Worm (Caenorhabditis elegans) whole organism, L1 larva: ENCODE data around the gene F37H8.5.

Experiments
- C04F5.9 ChIP-seq: sonication (generic microtip); optimal IDR thresholded peaks from 2 replicates; lab custom pipeline; 2016; ENCODE audit warnings: missing genetic modification characterization, missing compliant biosample characterization
- alr-1 ChIP-seq: fragments of 200-800 bp; sonication (Bioruptor generic); optimal IDR thresholded peaks from 2 replicates; lab custom pipeline; 2018; ENCODE audit warnings: borderline replicate concordance, mild to moderate bottlenecking, missing genetic modification characterization, missing compliant biosample characterization
- aly-2 ChIP-seq: fragments of 150-350 bp; optimal IDR thresholded peaks from 2 replicates; lab custom pipeline; 2014; ENCODE audit warnings: missing biosample characterization, missing genetic modification characterization
- blmp-1 ChIP-seq: fragments of 150-350 bp; optimal IDR thresholded peaks from 2 replicates; lab custom pipeline; 2014; ENCODE audit warnings: missing biosample characterization, missing genetic modification characterization
- ceh-63 ChIP-seq: fragments of 200-800 bp; sonication (Bioruptor generic); optimal IDR thresholded peaks from 2 replicates; lab custom pipeline; 2018; ENCODE audit warnings: mild to moderate bottlenecking, missing genetic modification characterization, missing compliant biosample characterization
- ceh-88 ChIP-seq: fragments of 200-800 bp; sonication (Bioruptor generic); IDR thresholded peaks from 2 replicates; pipeline ENCODE4 v1.3.6; 2022; ENCODE audit warnings: missing genetic modification characterization, missing compliant biosample characterization
- ceh-90 ChIP-seq: sonication (generic microtip); optimal IDR thresholded peaks from 2 replicates; lab custom pipeline; 2016; ENCODE audit warnings: missing genetic modification characterization, missing compliant biosample characterization
- efl-1 ChIP-seq, 4 experiments: fragments of 150-350 bp; optimal IDR thresholded peaks in 3 of 4; peaks in 1 of 4; 1 replicate in 1 of 4; 2 replicates in 3 of 4; lab custom pipeline; 2014; ENCODE audit warnings: missing biosample characterization in 2 of 4, missing genetic modification characterization in 2 of 4, missing genetic modification reagents in 2 of 4
- egl-13 ChIP-seq: sonication (generic microtip); optimal IDR thresholded peaks from 2 replicates; lab custom pipeline; 2016; ENCODE audit warnings: missing genotype, missing genetic modification reagents, missing genetic modification characterization, missing compliant biosample characterization
- elt-2 ChIP-seq: sonication (generic microtip); optimal IDR thresholded peaks from 2 replicates; lab custom pipeline; 2016; ENCODE audit warnings: missing genetic modification characterization, mild to moderate bottlenecking, inconsistent platforms, missing compliant biosample characterization, missing genetic modification reagents
- elt-3 ChIP-seq, 6 experiments: fragments of 150-350 bp in 1 of 6; sonication (generic microtip); optimal IDR thresholded peaks; 2 replicates each; lab custom pipeline; 2017 to 2018; ENCODE audit warnings: missing biosample characterization in 6 of 6, missing genetic modification characterization in 6 of 6, inconsistent platforms in 1 of 6
- fkh-8 ChIP-seq: sonication (generic microtip); optimal IDR thresholded peaks from 2 replicates; lab custom pipeline; 2016; ENCODE audit warnings: mild to moderate bottlenecking, missing genetic modification characterization, missing compliant biosample characterization
- fos-1 ChIP-seq: fragments of 150-350 bp; optimal IDR thresholded peaks from 2 replicates; lab custom pipeline; 2014; ENCODE audit warnings: missing biosample characterization, missing genetic modification characterization
- grh-1 ChIP-seq: fragments of 200-800 bp; sonication (Bioruptor generic); IDR thresholded peaks from 2 replicates; pipeline ENCODE4 v1.3.6; 2022; ENCODE audit warnings: missing genetic modification reagents, missing genetic modification characterization, missing compliant biosample characterization
- hlh-17 ChIP-seq: fragments of 200-800 bp; sonication (Bioruptor generic); optimal IDR thresholded peaks from 2 replicates; lab custom pipeline; 2018; ENCODE audit warnings: missing genetic modification characterization, mild to moderate bottlenecking, missing compliant biosample characterization, moderate library complexity, borderline replicate concordance
- hlh-4 ChIP-seq: sonication (generic microtip); optimal IDR thresholded peaks from 2 replicates; lab custom pipeline; 2016; ENCODE audit warnings: mild to moderate bottlenecking, missing genetic modification characterization, missing compliant biosample characterization
- hpl-2 ChIP-seq: fragments of 150-350 bp; optimal IDR thresholded peaks from 2 replicates; lab custom pipeline; 2014; ENCODE audit warnings: missing biosample characterization, missing genetic modification reagents, missing genetic modification characterization
- lin-14 ChIP-seq: fragments of 200-800 bp; sonication (Bioruptor generic); optimal IDR thresholded peaks from 2 replicates; lab custom pipeline; 2018; ENCODE audit warnings: mild to moderate bottlenecking, missing genetic modification characterization, moderate library complexity, missing compliant biosample characterization
- lin-39 ChIP-seq: fragments of 150-350 bp; optimal IDR thresholded peaks from 2 replicates; lab custom pipeline; 2014; ENCODE audit warnings: missing biosample characterization, missing genetic modification reagents, missing genetic modification characterization
- mab-9 ChIP-seq: fragments of 200-800 bp; sonication (Bioruptor generic); IDR thresholded peaks from 2 replicates; pipeline ENCODE4 v1.3.6; 2022; ENCODE audit warnings: missing genetic modification reagents, missing genetic modification characterization, missing compliant biosample characterization
- mef-2 ChIP-seq: fragments of 150-350 bp; optimal IDR thresholded peaks from 2 replicates; lab custom pipeline; 2014; ENCODE audit warnings: missing biosample characterization, missing genetic modification characterization
- nhr-11 ChIP-seq: fragments of 150-350 bp; optimal IDR thresholded peaks from 2 replicates; lab custom pipeline; 2014; ENCODE audit warnings: missing biosample characterization, missing genetic modification characterization
- nhr-12 ChIP-seq: sonication (generic microtip); optimal IDR thresholded peaks from 2 replicates; lab custom pipeline; 2017; ENCODE audit warnings: missing biosample characterization, missing genetic modification characterization
- nhr-20 ChIP-seq: sonication (generic microtip); optimal IDR thresholded peaks from 2 replicates; lab custom pipeline; 2016; ENCODE audit warnings: mild to moderate bottlenecking, missing genetic modification characterization, missing compliant biosample characterization
- nhr-237 ChIP-seq: fragments of 150-350 bp; optimal IDR thresholded peaks from 2 replicates; lab custom pipeline; 2014; ENCODE audit warnings: missing biosample characterization, missing genetic modification characterization
- nhr-76 ChIP-seq: sonication (generic microtip); optimal IDR thresholded peaks from 2 replicates; lab custom pipeline; 2017; ENCODE audit warnings: missing biosample characterization, missing genetic modification characterization
- nhr-85 ChIP-seq: sonication (generic microtip); peaks from one replicate; lab custom pipeline; 2016; ENCODE audit warnings: missing genetic modification characterization, inconsistent platforms, missing compliant biosample characterization
- nhr-90 ChIP-seq: sonication (generic microtip); optimal IDR thresholded peaks from 2 replicates; lab custom pipeline; 2016; ENCODE audit warnings: mild to moderate bottlenecking, missing genetic modification characterization, missing compliant biosample characterization; ENCODE audit not compliant: poor library complexity
- pag-3 ChIP-seq: sonication (generic microtip); optimal IDR thresholded peaks from 2 replicates; lab custom pipeline; 2017; ENCODE audit warnings: missing genetic modification characterization, mild to moderate bottlenecking, missing compliant biosample characterization, antibody characterized with exemption, borderline replicate concordance; ENCODE audit not compliant: insufficient read depth
- rnt-1 ChIP-seq: sonication (generic microtip); optimal IDR thresholded peaks from 2 replicates; lab custom pipeline; 2016; ENCODE audit warnings: mild to moderate bottlenecking, missing genetic modification characterization, moderate library complexity, missing compliant biosample characterization
- skn-1 ChIP-seq: fragments of 150-350 bp; optimal IDR thresholded peaks from 2 replicates; lab custom pipeline; 2014; ENCODE audit warnings: missing biosample characterization, missing genetic modification characterization
- snpc-4 ChIP-seq: fragments of 150-350 bp; optimal IDR thresholded peaks from 2 replicates; lab custom pipeline; 2014; ENCODE audit warnings: missing biosample characterization, missing genetic modification characterization
- sox-4 ChIP-seq: sonication (generic microtip); optimal IDR thresholded peaks from 2 replicates; lab custom pipeline; 2016; ENCODE audit warnings: missing genetic modification characterization, missing compliant biosample characterization
- sptf-1 ChIP-seq: fragments of 150-350 bp; optimal IDR thresholded peaks from 2 replicates; lab custom pipeline; 2014; ENCODE audit warnings: missing biosample characterization, missing genetic modification characterization
- sup-37 ChIP-seq: fragments of 200-800 bp; sonication (Bioruptor generic); optimal IDR thresholded peaks from 2 replicates; lab custom pipeline; 2018; ENCODE audit warnings: mild to moderate bottlenecking, missing genetic modification characterization, missing compliant biosample characterization
- swsn-7 ChIP-seq: sonication (generic microtip); optimal IDR thresholded peaks from 2 replicates; lab custom pipeline; 2016; ENCODE audit warnings: missing genetic modification characterization, missing compliant biosample characterization
- tlp-1 ChIP-seq: fragments of 150-350 bp; optimal IDR thresholded peaks from 2 replicates; lab custom pipeline; 2014; ENCODE audit warnings: missing biosample characterization, missing genetic modification characterization
- unc-98 ChIP-seq: fragments of 200-800 bp; sonication (Bioruptor generic); IDR thresholded peaks from 2 replicates; pipeline ENCODE4 v1.3.6; 2022; ENCODE audit warnings: missing genetic modification characterization, missing compliant biosample characterization
- vab-15 ChIP-seq: sonication (generic microtip); optimal IDR thresholded peaks from 2 replicates; lab custom pipeline; 2017; ENCODE audit warnings: missing genotype, mild to moderate bottlenecking, missing genetic modification characterization, missing compliant biosample characterization
- zag-1 ChIP-seq: fragments of 150-350 bp; optimal IDR thresholded peaks from 2 replicates; lab custom pipeline; 2014; ENCODE audit warnings: missing biosample characterization, missing genetic modification characterization

F37H8.5 gene

ce11 chrII:11192488-11192887 lies 4.5 kb downstream of the F37H8.5 start:
- TF ChIP-seq nhr-90 (tag; lab: Kevin White, UChicago), result no peak
- TF ChIP-seq alr-1 (tag; lab: Kevin White, UChicago), result no peak
- TF ChIP-seq lin-14 (GFP tag; lab: Kevin White, UChicago), result peak; percentile 14
- TF ChIP-seq nhr-85 (tag; lab: Kevin White, UChicago), result peak; percentile 71
- no peak for TF ChIP-seq unc-98 (GFP tag; lab: Robert Waterston, UW)
- TF ChIP-seq nhr-76, result no peak
- TF ChIP-seq aly-2 (tag; lab: Kevin White, UChicago), result no peak
- TF ChIP-seq elt-2 (tag; lab: Kevin White, UChicago), result no peak
- TF ChIP-seq efl-1 (optimal IDR thresholded peaks at IDR 0.05; lab: Kevin White, UChicago), result no peak
- TF ChIP-seq efl-1 (GFP tag; optimal IDR thresholded peaks at IDR 0.05 in 1 of 2; lab: Kevin White, UChicago), result peak in 1 of 2 experiments; percentile 58
- no peak for TF ChIP-seq vab-15
- TF ChIP-seq sup-37 (GFP tag; lab: Kevin White, UChicago), result no peak
- TF ChIP-seq nhr-11 (tag; lab: Kevin White, UChicago), result no peak
- no peak for TF ChIP-seq hpl-2 (GFP tag; lab: Kevin White, UChicago)

- TF ChIP-seq elt-3 (tag; optimal IDR thresholded peaks at IDR 0.05; lab: Kevin White, UChicago) (peak in 1 of 6 experiments; percentile 59), snpc-4 (tag; lab: Kevin White, UChicago) (no peak), blmp-1 (tag; lab: Kevin White, UChicago) (peak; percentile 74), efl-1 (optimal IDR thresholded peaks at IDR 0.05; lab: Kevin White, UChicago) (no peak), efl-1 (GFP tag; optimal IDR thresholded peaks at IDR 0.05 in 1 of 2; lab: Kevin White, UChicago) (peak in 1 of 2 experiments; percentile 77), vab-15 (no peak)
Measured at ce11 chrII:11193523-11193922, 5.5 kb downstream of the F37H8.5 start.

ce11 chrII:11200234-11200755 lies 12.3 kb downstream of the F37H8.5 start:
- no peak for TF ChIP-seq zag-1 (tag; lab: Kevin White, UChicago)
- peak; percentile 11 for TF ChIP-seq pag-3 (tag; lab: Kevin White, UChicago)
- peak; percentile 61 for TF ChIP-seq blmp-1 (tag; lab: Kevin White, UChicago)
- TF ChIP-seq lin-14 (GFP tag; lab: Kevin White, UChicago), result peak; percentile 20
- TF ChIP-seq sptf-1 (tag; lab: Kevin White, UChicago), result no peak
- TF ChIP-seq, all 84 proteins: peak for 3

- TF ChIP-seq nhr-85 (tag; lab: Kevin White, UChicago), result peak; percentile 68
- TF ChIP-seq lin-14 (GFP tag; lab: Kevin White, UChicago), result peak; percentile 8
- no peak for TF ChIP-seq nhr-20 (tag; lab: Kevin White, UChicago)
- no peak for TF ChIP-seq ceh-90
- TF ChIP-seq fkh-8, result no peak
- TF ChIP-seq C04F5.9 (tag; lab: Kevin White, UChicago), result no peak
- TF ChIP-seq grh-1, result peak; percentile 56
- TF ChIP-seq efl-1 (optimal IDR thresholded peaks at IDR 0.05; lab: Kevin White, UChicago), result no peak
- no peak for TF ChIP-seq efl-1 (GFP tag; optimal IDR thresholded peaks at IDR 0.05 in 1 of 2; lab: Kevin White, UChicago)
- TF ChIP-seq rnt-1 (tag; lab: Kevin White, UChicago), result no peak
- TF ChIP-seq sptf-1 (tag; lab: Kevin White, UChicago), result no peak
- peak; percentile 48 for TF ChIP-seq blmp-1 (tag; lab: Kevin White, UChicago)
- no peak for TF ChIP-seq nhr-90 (tag; lab: Kevin White, UChicago)
Measured at ce11 chrII:11202581-11203271, 14.7 kb downstream of the F37H8.5 start, which contains the start of gene srap-1. Gene srap-1 (plus strand): TSS chrII:11203221.

- TF ChIP-seq egl-13 (tag; lab: Kevin White, UChicago) (no peak), tlp-1 (tag; lab: Kevin White, UChicago) (no peak), sox-4 (tag; lab: Kevin White, UChicago) (no peak), ceh-88 (GFP tag; lab: Robert Waterston, UW) (no peak), mef-2 (tag; lab: Kevin White, UChicago) (no peak), lin-39 (tag; lab: Kevin White, UChicago) (no peak), nhr-237 (tag; lab: Kevin White, UChicago) (no peak), skn-1 (tag; lab: Kevin White, UChicago) (no peak), hlh-17 (GFP tag; lab: Kevin White, UChicago) (no peak), nhr-12 (no peak), mab-9 (GFP tag; lab: Robert Waterston, UW) (no peak), efl-1 (optimal IDR thresholded peaks at IDR 0.05; lab: Kevin White, UChicago) (no peak), efl-1 (GFP tag; optimal IDR thresholded peaks at IDR 0.05 in 1 of 2; lab: Kevin White, UChicago) (no peak), alr-1 (tag; lab: Kevin White, UChicago) (no peak), vab-15 (no peak), sptf-1 (tag; lab: Kevin White, UChicago) (no peak), unc-98 (GFP tag; lab: Robert Waterston, UW) (no peak), blmp-1 (tag; lab: Kevin White, UChicago) (peak; percentile 54), ceh-63 (no peak), swsn-7 (tag; lab: Kevin White, UChicago) (no peak), hlh-4 (no peak), fos-1 (tag; lab: Kevin White, UChicago) (no peak)
Measured at ce11 chrII:11204731-11205130, 16.7 kb downstream of the F37H8.5 start.
